Worm (Caenorhabditis elegans) whole organism, late embryonic: ENCODE data around the gene T23F6.5.
A peak's percentile ranks its signal among the peaks of the same experiment; 100 is the strongest.

Experiments used
- C08G9.2 ChIP-seq: sonication (generic microtip); optimal IDR thresholded peaks from 2 replicates; lab custom pipeline; 2016; ENCODE audit warnings: mild to moderate bottlenecking, missing genetic modification characterization, moderate library complexity, missing compliant biosample characterization
- C38D4.7 ChIP-seq: fragments of 200-800 bp; sonication (Bioruptor generic); optimal IDR thresholded peaks from 2 replicates; lab custom pipeline; 2018; ENCODE audit warnings: mild to moderate bottlenecking, missing genetic modification characterization, moderate library complexity, missing compliant biosample characterization
- F13H6.1 ChIP-seq: sonication (generic microtip); optimal IDR thresholded peaks from 2 replicates; lab custom pipeline; 2016; ENCODE audit warnings: missing genetic modification characterization, missing compliant biosample characterization
- K02D7.2 ChIP-seq: sonication (generic microtip); optimal IDR thresholded peaks from 2 replicates; lab custom pipeline; 2017; ENCODE audit warnings: mild to moderate bottlenecking, missing genetic modification characterization, missing compliant biosample characterization
- T23F11.4 ChIP-seq: fragments of 200-800 bp; sonication (Bioruptor generic); optimal IDR thresholded peaks from 2 replicates; lab custom pipeline; 2018; ENCODE audit warnings: mild to moderate bottlenecking, missing genetic modification characterization, missing compliant biosample characterization
- Y22D7AL.16 ChIP-seq: sonication (generic microtip); optimal IDR thresholded peaks from 2 replicates; lab custom pipeline; 2016; ENCODE audit warnings: missing genetic modification characterization, missing compliant biosample characterization
- ama-1 ChIP-seq: fragments of 150-350 bp; optimal IDR thresholded peaks from 2 replicates; lab custom pipeline; 2014
- ceh-18 ChIP-seq: sonication (generic microtip); optimal IDR thresholded peaks from 2 replicates; lab custom pipeline; 2016; ENCODE audit warnings: missing genetic modification characterization, missing compliant biosample characterization
- ceh-2 ChIP-seq: sonication (generic microtip); optimal IDR thresholded peaks from 2 replicates; lab custom pipeline; 2016; ENCODE audit warnings: missing genotype, missing genetic modification characterization, missing compliant biosample characterization
- ceh-22 ChIP-seq: sonication (generic microtip); optimal IDR thresholded peaks from 2 replicates; lab custom pipeline; 2017; ENCODE audit warnings: missing biosample characterization, missing genetic modification characterization
- ceh-24 ChIP-seq: sonication (generic microtip); optimal IDR thresholded peaks from 2 replicates; lab custom pipeline; 2016; ENCODE audit warnings: mild to moderate bottlenecking, missing genetic modification characterization, missing compliant biosample characterization
- ceh-30 ChIP-seq: fragments of 150-350 bp; optimal IDR thresholded peaks from 2 replicates; lab custom pipeline; 2014; ENCODE audit warnings: missing biosample characterization, missing genetic modification characterization
- ceh-31 ChIP-seq: sonication (generic microtip); optimal IDR thresholded peaks from 2 replicates; lab custom pipeline; 2016; ENCODE audit warnings: missing genetic modification characterization, missing compliant biosample characterization
- ceh-34 ChIP-seq: sonication (generic microtip); optimal IDR thresholded peaks from 2 replicates; lab custom pipeline; 2016; ENCODE audit warnings: mild to moderate bottlenecking, missing genetic modification characterization, missing compliant biosample characterization
- ceh-45 ChIP-seq: fragments of 200-800 bp; sonication (Bioruptor generic); IDR thresholded peaks from 2 replicates; pipeline ENCODE4 v1.3.6; 2022; ENCODE audit warnings: missing genetic modification reagents, missing genetic modification characterization, missing compliant biosample characterization
- ceh-48 ChIP-seq: sonication (generic microtip); optimal IDR thresholded peaks from 2 replicates; lab custom pipeline; 2016; ENCODE audit warnings: missing genetic modification characterization, inconsistent platforms, missing compliant biosample characterization
- ceh-6 ChIP-seq: fragments of 200-800 bp; sonication (Bioruptor generic); optimal IDR thresholded peaks from 2 replicates; lab custom pipeline; 2018; ENCODE audit warnings: mild to moderate bottlenecking, missing genetic modification characterization, missing compliant biosample characterization
- ceh-9 ChIP-seq: sonication (generic microtip); optimal IDR thresholded peaks from 2 replicates; lab custom pipeline; 2016; ENCODE audit warnings: mild to moderate bottlenecking, missing genetic modification characterization, inconsistent platforms, missing compliant biosample characterization
- dmd-4 ChIP-seq: sonication (generic microtip); optimal IDR thresholded peaks from 2 replicates; lab custom pipeline; 2016; ENCODE audit warnings: borderline replicate concordance, missing genetic modification characterization, missing compliant biosample characterization
- dve-1 ChIP-seq: sonication (generic microtip); optimal IDR thresholded peaks from 2 replicates; lab custom pipeline; 2017; ENCODE audit warnings: antibody characterized with exemption, mild to moderate bottlenecking, missing genetic modification characterization, missing compliant biosample characterization
- elt-4 ChIP-seq: sonication (generic microtip); optimal IDR thresholded peaks from 2 replicates; lab custom pipeline; 2016; ENCODE audit warnings: missing genetic modification characterization, missing compliant biosample characterization
- ets-4 ChIP-seq: sonication (generic microtip); optimal IDR thresholded peaks from 2 replicates; lab custom pipeline; 2016; ENCODE audit warnings: missing genetic modification characterization, missing compliant biosample characterization
- eyg-1 ChIP-seq: sonication (generic microtip); optimal IDR thresholded peaks from 2 replicates; lab custom pipeline; 2016; ENCODE audit warnings: missing genotype, missing genetic modification characterization, missing compliant biosample characterization
- fax-1 ChIP-seq: sonication (generic microtip); optimal IDR thresholded peaks from 2 replicates; lab custom pipeline; 2016; ENCODE audit warnings: missing genotype, missing genetic modification characterization, missing compliant biosample characterization
- gmeb-2 ChIP-seq: sonication (generic microtip); optimal IDR thresholded peaks from 2 replicates; lab custom pipeline; 2016; ENCODE audit warnings: missing genetic modification characterization, inconsistent platforms, missing compliant biosample characterization
- hlh-13 ChIP-seq: fragments of 200-800 bp; sonication (Bioruptor generic); optimal IDR thresholded peaks from 2 replicates; lab custom pipeline; 2018; ENCODE audit warnings: mild to moderate bottlenecking, missing genetic modification characterization, missing compliant biosample characterization
- hlh-15 ChIP-seq: sonication (generic microtip); optimal IDR thresholded peaks from 2 replicates; lab custom pipeline; 2016; ENCODE audit warnings: missing genetic modification characterization, missing compliant biosample characterization
- hlh-30 ChIP-seq: sonication (generic microtip); optimal IDR thresholded peaks from 2 replicates; lab custom pipeline; 2017; ENCODE audit warnings: antibody characterized with exemption, missing genetic modification characterization, missing compliant biosample characterization; ENCODE audit not compliant: insufficient read depth
- hlh-8 ChIP-seq: sonication (generic microtip); optimal IDR thresholded peaks from 2 replicates; lab custom pipeline; 2016; ENCODE audit warnings: missing genotype, missing genetic modification characterization, missing compliant biosample characterization
- madf-2 ChIP-seq: sonication (generic microtip); optimal IDR thresholded peaks from 2 replicates; lab custom pipeline; 2017; ENCODE audit warnings: missing genetic modification characterization, missing compliant biosample characterization
- mec-3 ChIP-seq: sonication (generic microtip); optimal IDR thresholded peaks from 2 replicates; lab custom pipeline; 2016; ENCODE audit warnings: borderline replicate concordance, missing genetic modification characterization, missing compliant biosample characterization
- nfya-1 ChIP-seq: sonication (generic microtip); optimal IDR thresholded peaks from 2 replicates; lab custom pipeline; 2017; ENCODE audit warnings: missing genetic modification characterization, mild to moderate bottlenecking, missing compliant biosample characterization, antibody characterized with exemption, moderate library complexity
- nhr-11 ChIP-seq: fragments of 150-350 bp; optimal IDR thresholded peaks from 2 replicates; lab custom pipeline; 2014; ENCODE audit warnings: missing biosample characterization, missing genetic modification characterization
- nhr-232 ChIP-seq: sonication (generic microtip); optimal IDR thresholded peaks from 2 replicates; lab custom pipeline; 2016; ENCODE audit warnings: missing genetic modification characterization, missing compliant biosample characterization
- npax-4 ChIP-seq: sonication (generic microtip); optimal IDR thresholded peaks from 2 replicates; lab custom pipeline; 2016; ENCODE audit warnings: missing genetic modification characterization, missing compliant biosample characterization
- odd-2 ChIP-seq: sonication (generic microtip); optimal IDR thresholded peaks from 2 replicates; lab custom pipeline; 2017; ENCODE audit warnings: antibody characterized with exemption, mild to moderate bottlenecking, missing genetic modification characterization, missing compliant biosample characterization
- pag-3 ChIP-seq: sonication (generic microtip); optimal IDR thresholded peaks from 2 replicates; lab custom pipeline; 2016; ENCODE audit warnings: missing compliant biosample characterization, missing genetic modification characterization, borderline replicate concordance
- pax-1 ChIP-seq: fragments of 150-350 bp; optimal IDR thresholded peaks from 2 replicates; lab custom pipeline; 2014; ENCODE audit warnings: missing biosample characterization, missing genetic modification characterization
- pqm-1 ChIP-seq: sonication (generic microtip); optimal IDR thresholded peaks from 2 replicates; lab custom pipeline; 2016; ENCODE audit warnings: missing genetic modification characterization, missing compliant biosample characterization
- rnt-1 ChIP-seq: sonication (generic microtip); optimal IDR thresholded peaks from 2 replicates; lab custom pipeline; 2016; ENCODE audit warnings: missing genetic modification characterization, missing compliant biosample characterization
- sdc-2 ChIP-seq: sonication (generic microtip); optimal IDR thresholded peaks from 2 replicates; lab custom pipeline; 2016; ENCODE audit warnings: missing genotype, missing genetic modification characterization, missing compliant biosample characterization
- sox-2 ChIP-seq: fragments of 200-800 bp; sonication (Bioruptor generic); IDR thresholded peaks from 2 replicates; pipeline ENCODE4 v1.3.6; 2022; ENCODE audit warnings: missing genetic modification reagents, missing genetic modification characterization, missing compliant biosample characterization
- tbx-2 ChIP-seq: sonication (generic microtip); optimal IDR thresholded peaks from 2 replicates; lab custom pipeline; 2016; ENCODE audit warnings: missing genetic modification characterization, missing compliant biosample characterization
- tbx-7 ChIP-seq: sonication (generic microtip); optimal IDR thresholded peaks from 2 replicates; lab custom pipeline; 2016; ENCODE audit warnings: missing genotype, missing genetic modification characterization, missing compliant biosample characterization
- unc-42 ChIP-seq: sonication (generic microtip); optimal IDR thresholded peaks from 2 replicates; lab custom pipeline; 2016; ENCODE audit warnings: missing genotype, missing genetic modification characterization, missing compliant biosample characterization
- unc-55 ChIP-seq: sonication (generic microtip); optimal IDR thresholded peaks from 2 replicates; lab custom pipeline; 2017; ENCODE audit warnings: missing biosample characterization, missing genetic modification reagents, missing genetic modification characterization
- unc-86 ChIP-seq: sonication (generic microtip); optimal IDR thresholded peaks from 2 replicates; lab custom pipeline; 2016; ENCODE audit warnings: missing genetic modification characterization, missing compliant biosample characterization
- zip-5 ChIP-seq: sonication (generic microtip); optimal IDR thresholded peaks from 2 replicates; lab custom pipeline; 2016; ENCODE audit warnings: missing genetic modification characterization, missing compliant biosample characterization
- ztf-16 ChIP-seq: sonication (generic microtip); optimal IDR thresholded peaks from 2 replicates; lab custom pipeline; 2017; ENCODE audit warnings: missing genetic modification characterization, missing compliant biosample characterization

T23F6.5 gene

DNA sequence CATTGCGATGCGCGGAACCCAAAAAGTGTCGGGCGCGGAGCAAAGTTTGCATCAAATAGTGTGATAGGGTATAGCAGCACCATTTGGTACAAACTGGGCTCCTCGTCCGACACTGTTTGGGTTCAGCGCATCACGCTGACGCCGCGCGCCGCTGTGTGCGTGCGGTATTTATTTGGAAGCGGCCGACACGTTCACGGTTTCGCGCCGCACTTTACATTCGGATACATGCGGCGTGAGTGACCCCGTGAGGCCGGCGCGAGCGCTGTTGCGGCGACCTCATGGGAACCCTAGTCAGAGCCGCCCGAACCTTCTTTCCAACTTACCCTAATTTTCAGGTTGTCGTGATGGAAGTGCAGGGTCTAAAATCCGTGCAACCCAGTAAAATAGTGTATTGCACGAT is 39.6 kb upstream of the T23F6.5 start:
- TF ChIP-seq pqm-1 (tag; lab: Kevin White, UChicago) (no peak), ceh-48 (no peak), nhr-232 (tag; lab: Kevin White, UChicago) (no peak), rnt-1 (tag; lab: Kevin White, UChicago) (no peak), madf-2 (tag; lab: Kevin White, UChicago) (no peak), ets-4 (no peak), hlh-13 (no peak), nhr-11 (tag; lab: Kevin White, UChicago) (no peak), dmd-4 (no peak), pag-3 (tag; lab: Kevin White, UChicago) (no peak)
- TF ChIP-seq, all 69 proteins: peak for 0

DNA sequence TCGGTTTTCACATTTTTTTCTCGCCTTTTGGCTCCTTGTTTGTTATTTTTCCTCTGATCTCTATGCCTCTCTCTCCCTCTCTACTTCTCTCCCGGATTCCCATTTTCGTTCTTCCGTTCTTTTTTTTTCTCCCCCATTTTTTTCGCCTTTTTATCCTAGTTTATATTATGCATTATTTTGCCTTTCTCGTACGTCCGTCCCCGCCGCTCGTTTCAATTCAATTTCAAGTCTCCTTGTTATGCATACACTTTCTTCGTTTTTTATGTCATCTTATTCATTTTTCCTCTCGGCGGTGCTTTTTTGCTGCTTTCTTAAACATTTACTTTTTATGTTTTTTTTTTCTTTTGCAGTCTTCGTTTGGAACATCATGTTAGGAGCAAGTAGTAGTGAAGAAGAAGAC is 32.2 kb upstream of the T23F6.5 start, which contains the start of gene unc-31:
TSS of gene unc-31 (plus strand) at position 349 of the 400 bp plus-strand sequence.
- TF ChIP-seq unc-42 (tag; lab: Kevin White, UChicago), result peak; percentile 78
- TF ChIP-seq npax-4 (tag; lab: Kevin White, UChicago), result no peak
- no peak for TF ChIP-seq mec-3
- no peak for TF ChIP-seq pax-1 (tag; lab: Kevin White, UChicago)

DNA sequence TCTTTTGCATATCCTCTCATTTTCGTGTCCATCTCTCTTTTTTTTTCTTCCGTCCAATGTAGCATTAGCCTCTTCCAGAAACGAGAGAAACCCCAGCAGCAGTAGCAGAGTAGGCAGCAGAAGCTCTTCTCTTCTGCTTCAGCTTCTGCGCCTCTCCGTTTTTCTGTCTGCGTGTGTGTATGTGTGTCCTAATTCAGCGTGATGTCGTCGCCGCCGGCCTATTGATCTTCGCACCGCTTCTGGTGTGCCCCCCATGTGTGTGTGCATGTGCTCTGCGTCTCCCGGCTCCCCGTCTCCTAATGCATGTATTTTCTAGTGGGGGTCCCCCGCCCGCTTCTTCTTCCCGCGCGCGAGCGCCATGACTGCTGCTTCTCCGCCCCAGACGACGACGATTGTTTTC is 30.1 kb upstream of the T23F6.5 start:
- TF ChIP-seq ceh-45 (0 out of 2 replicates have a peak, but pooled peaks have one; percentile 8), tbx-7 (tag; lab: Kevin White, UChicago) (no peak), madf-2 (tag; lab: Kevin White, UChicago) (no peak), ceh-22 (no peak), unc-86 (tag; lab: Kevin White, UChicago) (peak; percentile 25), zip-5 (tag; lab: Kevin White, UChicago) (no peak), Y22D7AL.16 (tag; lab: Kevin White, UChicago) (no peak), rnt-1 (tag; lab: Kevin White, UChicago) (no peak), ceh-30 (tag; lab: Kevin White, UChicago) (no peak), dmd-4 (peak; percentile 28), sdc-2 (tag; lab: Kevin White, UChicago) (no peak), sox-2 (GFP tag; lab: Robert Waterston, UW) (no peak), hlh-13 (no peak), pqm-1 (tag; lab: Kevin White, UChicago) (no peak), gmeb-2 (no peak), C38D4.7 (GFP tag; lab: Kevin White, UChicago) (no peak), nhr-232 (tag; lab: Kevin White, UChicago) (no peak), ceh-24 (tag; lab: Kevin White, UChicago) (no peak), pag-3 (tag; lab: Kevin White, UChicago) (no peak), C08G9.2 (tag; lab: Kevin White, UChicago) (peak; percentile 50), ceh-6 (GFP tag; lab: Kevin White, UChicago) (no peak), T23F11.4 (GFP tag; lab: Kevin White, UChicago) (no peak), ceh-48 (peak; percentile 81), hlh-15 (no peak), ztf-16 (no peak), ama-1 (lab: Kevin White, UChicago) (no peak), ceh-18 (tag; lab: Kevin White, UChicago) (peak; percentile 72), dve-1 (no peak), ceh-9 (no peak), fax-1 (tag; lab: Kevin White, UChicago) (peak; percentile 67), nfya-1 (tag; lab: Kevin White, UChicago) (peak; percentile 44), eyg-1 (tag; lab: Kevin White, UChicago) (no peak), K02D7.2 (tag; lab: Kevin White, UChicago) (no peak), ceh-34 (tag; lab: Kevin White, UChicago) (peak; percentile 59), elt-4 (tag; lab: Kevin White, UChicago) (no peak), unc-55 (GFP tag; lab: Kevin White, UChicago) (no peak), ceh-2 (no peak), ets-4 (no peak), hlh-8 (tag; lab: Kevin White, UChicago) (no peak), nhr-11 (tag; lab: Kevin White, UChicago) (no peak), odd-2 (tag; lab: Kevin White, UChicago) (no peak), F13H6.1 (peak; percentile 5), hlh-30 (peak; percentile 21), tbx-2 (tag; lab: Kevin White, UChicago) (peak; percentile 65), ceh-31 (tag; lab: Kevin White, UChicago) (peak; percentile 85)
